Worm (Caenorhabditis elegans) whole organism, young adult: ENCODE results near the gene Y105C5A.10.

ENCODE experiments used
- B0035.1 ChIP-seq: sonication (generic microtip); optimal IDR thresholded peaks from 2 replicates; lab custom pipeline; 2016; ENCODE audit warnings: missing genetic modification characterization, mild to moderate bottlenecking, missing compliant biosample characterization, missing genotype, missing genetic modification reagents
- F10E7.11 ChIP-seq: sonication (generic microtip); optimal IDR thresholded peaks from 2 replicates; lab custom pipeline; 2017; ENCODE audit warnings: mild to moderate bottlenecking, missing genetic modification characterization, moderate library complexity, missing compliant biosample characterization
- F22D6.2 ChIP-seq: sonication (generic microtip); optimal IDR thresholded peaks from 2 replicates; lab custom pipeline; 2016; ENCODE audit warnings: mild to moderate bottlenecking, missing genetic modification characterization, missing compliant biosample characterization
- F33H1.4 ChIP-seq: fragments of 200-800 bp; sonication (Bioruptor generic); IDR thresholded peaks from 2 replicates; pipeline ENCODE4 v1.3.6; 2022; ENCODE audit warnings: missing genetic modification reagents, missing genetic modification characterization, missing compliant biosample characterization
- F39B2.1 ChIP-seq: fragments of 200-800 bp; sonication (Bioruptor generic); IDR thresholded peaks from 2 replicates; pipeline ENCODE4 v1.3.6; 2022; ENCODE audit warnings: missing genetic modification reagents, missing genetic modification characterization, missing compliant biosample characterization
- F52B5.7 ChIP-seq: sonication (generic microtip); optimal IDR thresholded peaks from 2 replicates; lab custom pipeline; 2016; ENCODE audit warnings: mild to moderate bottlenecking, missing genetic modification characterization, missing compliant biosample characterization
- F55B11.4 ChIP-seq: sonication (generic microtip); optimal IDR thresholded peaks from 2 replicates; lab custom pipeline; 2016; ENCODE audit warnings: missing compliant biosample characterization, missing genetic modification characterization, borderline replicate concordance; ENCODE audit not compliant: insufficient read depth
- F57C9.4 ChIP-seq: sonication (generic microtip); optimal IDR thresholded peaks from 2 replicates; lab custom pipeline; 2017; ENCODE audit warnings: mild to moderate bottlenecking, missing genetic modification characterization, missing compliant biosample characterization
- Y53F4B.3 ChIP-seq: fragments of 200-800 bp; sonication (Bioruptor generic); IDR thresholded peaks from 2 replicates; pipeline ENCODE4 v1.3.6; 2022; ENCODE audit warnings: missing genetic modification reagents, missing genetic modification characterization, missing compliant biosample characterization
- Y53G8AR.9 ChIP-seq: fragments of 200-800 bp; sonication (Bioruptor generic); conservative IDR thresholded peaks from 2 replicates; pipeline ENCODE4 v1.3.6; 2022; ENCODE audit warnings: missing genetic modification reagents, missing genetic modification characterization, missing compliant biosample characterization
- Y79H2A.3 ChIP-seq: fragments of 200-800 bp; sonication (Bioruptor generic); conservative IDR thresholded peaks from 2 replicates; pipeline ENCODE4 v1.3.6; 2022; ENCODE audit warnings: missing genetic modification reagents, missing genetic modification characterization, missing compliant biosample characterization
- akir-1 ChIP-seq: fragments of 200-800 bp; sonication (Bioruptor generic); optimal IDR thresholded peaks from 2 replicates; lab custom pipeline; 2018; ENCODE audit warnings: mild to moderate bottlenecking, missing genetic modification characterization, moderate library complexity, missing compliant biosample characterization
- aptf-2 ChIP-seq: fragments of 200-800 bp; sonication (Bioruptor generic); conservative IDR thresholded peaks from 2 replicates; pipeline ENCODE4 v1.3.6; 2022; ENCODE audit warnings: missing genetic modification reagents, missing genetic modification characterization, missing compliant biosample characterization
- atf-7 ChIP-seq: sonication (generic microtip); optimal IDR thresholded peaks from 2 replicates; lab custom pipeline; 2017; ENCODE audit warnings: mild to moderate bottlenecking, missing genetic modification characterization, missing compliant biosample characterization
- attf-3 ChIP-seq: fragments of 200-800 bp; sonication (Bioruptor generic); conservative IDR thresholded peaks from 2 replicates; pipeline ENCODE4 v1.3.6; 2022; ENCODE audit warnings: missing genetic modification reagents, missing genetic modification characterization, missing compliant biosample characterization
- ccch-3 ChIP-seq: fragments of 200-800 bp; sonication (Bioruptor generic); optimal IDR thresholded peaks from 2 replicates; lab custom pipeline; 2018; ENCODE audit warnings: mild to moderate bottlenecking, missing genetic modification characterization, missing compliant biosample characterization
- cebp-1 ChIP-seq, 2 experiments: fragments of 200-800 bp in 1 of 2; sonication (Bioruptor generic) in 1 of 2; sonication (generic microtip) in 1 of 2; IDR thresholded peaks in 1 of 2; optimal IDR thresholded peaks in 1 of 2; 2 replicates each; pipeline versions ENCODE4 v1.3.6 to Lab custom; 2017 to 2022; ENCODE audit warnings: missing compliant biosample characterization in 2 of 2, missing genetic modification characterization in 2 of 2, mild to moderate bottlenecking in 1 of 2, missing genetic modification reagents in 1 of 2, moderate library complexity in 1 of 2
- ceh-100 ChIP-seq: fragments of 200-800 bp; sonication (Bioruptor generic); IDR thresholded peaks from 2 replicates; pipeline ENCODE4 v1.3.6; 2022; ENCODE audit warnings: missing genetic modification reagents, missing genetic modification characterization, missing compliant biosample characterization
- ceh-58 ChIP-seq: fragments of 200-800 bp; sonication (Bioruptor generic); IDR thresholded peaks from 2 replicates; pipeline ENCODE4 v1.3.6; 2022; ENCODE audit warnings: missing genetic modification characterization, missing compliant biosample characterization
- ceh-79 ChIP-seq: sonication (generic microtip); optimal IDR thresholded peaks from 2 replicates; lab custom pipeline; 2017; ENCODE audit warnings: mild to moderate bottlenecking, missing genetic modification characterization, missing compliant biosample characterization
- die-1 ChIP-seq: sonication (generic microtip); optimal IDR thresholded peaks from 2 replicates; lab custom pipeline; 2016; ENCODE audit warnings: missing genotype, mild to moderate bottlenecking, missing genetic modification characterization, missing compliant biosample characterization
- him-1 ChIP-seq: sonication (generic microtip); optimal IDR thresholded peaks from 2 replicates; lab custom pipeline; 2016; ENCODE audit warnings: missing genotype, missing genetic modification reagents, missing genetic modification characterization, missing compliant biosample characterization
- hlh-26 ChIP-seq: fragments of 200-800 bp; sonication (Bioruptor generic); conservative IDR thresholded peaks from 2 replicates; pipeline ENCODE4 v1.3.6; 2022; ENCODE audit warnings: missing genetic modification reagents, missing genetic modification characterization, missing compliant biosample characterization
- lin-35 ChIP-seq, 3 experiments: fragments of 150-350 bp in 2 of 3; sonication (generic microtip) in 1 of 3; optimal IDR thresholded peaks; 2 replicates each; lab custom pipeline; 2014 to 2018; ENCODE audit warnings: missing biosample characterization in 3 of 3, missing genetic modification characterization in 3 of 3, missing genetic modification reagents in 3 of 3
- lin-54 ChIP-seq: fragments of 200-800 bp; sonication (Bioruptor generic); optimal IDR thresholded peaks from 2 replicates; lab custom pipeline; 2018; ENCODE audit warnings: mild to moderate bottlenecking, missing genetic modification characterization, missing compliant biosample characterization
- lir-1 ChIP-seq: fragments of 200-800 bp; sonication (Bioruptor generic); conservative IDR thresholded peaks from 2 replicates; pipeline ENCODE4 v1.3.6; 2022; ENCODE audit warnings: missing genetic modification reagents, missing genetic modification characterization, missing compliant biosample characterization
- lsy-27 ChIP-seq: sonication (generic microtip); optimal IDR thresholded peaks from 2 replicates; lab custom pipeline; 2017; ENCODE audit warnings: missing genetic modification characterization, mild to moderate bottlenecking, missing compliant biosample characterization, antibody characterized with exemption, missing genotype, borderline replicate concordance; ENCODE audit not compliant: insufficient read depth
- madf-6 ChIP-seq: fragments of 200-800 bp; sonication (Bioruptor generic); IDR thresholded peaks from 2 replicates; pipeline ENCODE4 v1.3.6; 2022; ENCODE audit warnings: missing genetic modification reagents, missing genetic modification characterization, missing compliant biosample characterization
- mcd-1 ChIP-seq: fragments of 200-800 bp; sonication (Bioruptor generic); IDR thresholded peaks from 2 replicates; pipeline ENCODE4 v1.3.6; 2022; ENCODE audit warnings: missing genetic modification reagents, missing genetic modification characterization, missing compliant biosample characterization
- mel-28 ChIP-seq: sonication (generic microtip); optimal IDR thresholded peaks from 2 replicates; lab custom pipeline; 2016; ENCODE audit warnings: borderline replicate concordance, mild to moderate bottlenecking, missing genetic modification characterization, missing compliant biosample characterization
- mes-4 ChIP-seq: sonication (generic microtip); optimal IDR thresholded peaks from 2 replicates; lab custom pipeline; 2016; ENCODE audit warnings: missing genotype, missing genetic modification characterization, missing compliant biosample characterization
- nfyb-1 ChIP-seq: fragments of 200-800 bp; sonication (Bioruptor generic); IDR thresholded peaks from 2 replicates; pipeline ENCODE4 v1.3.6; 2022; ENCODE audit warnings: missing genetic modification reagents, missing genetic modification characterization, missing compliant biosample characterization
- nhr-120 ChIP-seq: fragments of 200-800 bp; sonication (Bioruptor generic); IDR thresholded peaks from 2 replicates; pipeline ENCODE4 v1.3.6; 2022; ENCODE audit warnings: missing genetic modification characterization, missing compliant biosample characterization
- nhr-179 ChIP-seq: sonication (generic microtip); optimal IDR thresholded peaks from 2 replicates; lab custom pipeline; 2016; ENCODE audit warnings: mild to moderate bottlenecking, missing genetic modification characterization, missing compliant biosample characterization
- nhr-80 ChIP-seq: sonication (generic microtip); optimal IDR thresholded peaks from 2 replicates; lab custom pipeline; 2016; ENCODE audit warnings: missing genetic modification characterization, missing compliant biosample characterization
- rcor-1 ChIP-seq: fragments of 200-800 bp; sonication (Bioruptor generic); IDR thresholded peaks from 2 replicates; pipeline ENCODE4 v1.3.6; 2022; ENCODE audit warnings: missing genetic modification reagents, missing genetic modification characterization, missing compliant biosample characterization
- rpc-1 ChIP-seq, 2 experiments: fragments of 150-350 bp in 1 of 2; sonication (generic microtip) in 1 of 2; optimal IDR thresholded peaks; 2 replicates each; lab custom pipeline; 2014 to 2018; ENCODE audit warnings: missing biosample characterization in 1 of 2, missing genetic modification characterization in 1 of 2, missing genetic modification reagents in 1 of 2, missing genotype in 1 of 2
- sdz-38 ChIP-seq: sonication (generic microtip); optimal IDR thresholded peaks from 2 replicates; lab custom pipeline; 2016; ENCODE audit warnings: missing genotype, missing genetic modification characterization, missing compliant biosample characterization
- snpc-1.1 ChIP-seq: sonication (generic microtip); optimal IDR thresholded peaks from 2 replicates; lab custom pipeline; 2017; ENCODE audit warnings: missing genetic modification characterization, mild to moderate bottlenecking, missing compliant biosample characterization, antibody characterized with exemption, moderate library complexity, missing genotype, missing genetic modification reagents; ENCODE audit not compliant: insufficient read depth
- snpc-1.3 ChIP-seq: sonication (generic microtip); optimal IDR thresholded peaks from 2 replicates; lab custom pipeline; 2017; ENCODE audit warnings: missing genetic modification characterization, mild to moderate bottlenecking, missing compliant biosample characterization, antibody characterized with exemption, moderate library complexity, missing genotype, missing genetic modification reagents; ENCODE audit not compliant: insufficient read depth
- ztf-22 ChIP-seq: fragments of 200-800 bp; sonication (Bioruptor generic); optimal IDR thresholded peaks from 2 replicates; lab custom pipeline; 2018; ENCODE audit warnings: mild to moderate bottlenecking, missing genetic modification characterization, moderate library complexity, missing compliant biosample characterization
- ztf-28 ChIP-seq: fragments of 200-800 bp; sonication (Bioruptor generic); IDR thresholded peaks from 2 replicates; pipeline ENCODE4 v1.3.6; 2022; ENCODE audit warnings: missing genetic modification reagents, missing genetic modification characterization, missing compliant biosample characterization
- ztf-6 ChIP-seq: fragments of 200-800 bp; sonication (Bioruptor generic); IDR thresholded peaks from 2 replicates; pipeline ENCODE4 v1.3.6; 2022; ENCODE audit warnings: missing genetic modification reagents, missing genetic modification characterization, missing compliant biosample characterization

Y105C5A.10 gene

DNA sequence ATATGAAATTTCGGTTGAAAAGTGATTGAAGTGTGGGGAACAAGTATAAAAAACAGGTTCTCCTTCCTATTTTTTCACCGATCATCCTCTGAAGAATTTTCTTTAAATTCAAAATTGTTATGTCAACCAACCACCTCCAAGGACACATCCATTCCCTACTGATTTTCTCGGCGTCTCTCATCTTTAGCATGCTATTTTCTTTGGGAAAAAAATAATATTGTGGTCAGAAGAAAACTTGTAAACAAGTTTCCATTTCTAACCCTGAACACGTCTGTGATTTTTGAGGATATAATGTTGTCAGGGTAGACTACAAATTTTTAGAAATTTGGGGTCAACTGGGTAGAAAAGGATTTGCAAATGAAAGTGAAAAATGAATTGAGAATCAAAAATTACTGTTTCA is 17.9 kb upstream of the Y105C5A.10 start:
- TF ChIP-seq Y53G8AR.9 = no peak
- no peak for TF ChIP-seq nhr-179
- no peak for TF ChIP-seq madf-6 (GFP tag; lab: Robert Waterston, UW)
- no peak for TF ChIP-seq ccch-3 (GFP tag; lab: Kevin White, UChicago)
- no peak for TF ChIP-seq ztf-28 (GFP tag; lab: Robert Waterston, UW)
- no peak for TF ChIP-seq rpc-1 (optimal IDR thresholded peaks at IDR 0.05; lab: Kevin White, UChicago)
- no peak for TF ChIP-seq rpc-1 (tag; optimal IDR thresholded peaks at IDR 0.05; lab: Kevin White, UChicago)
- no peak for TF ChIP-seq snpc-1.3 (tag; lab: Kevin White, UChicago)
- no peak for TF ChIP-seq nhr-80 (tag; lab: Kevin White, UChicago)
- TF ChIP-seq lir-1 (GFP tag; lab: Robert Waterston, UW) = no peak
- no peak for TF ChIP-seq F33H1.4
- no peak for TF ChIP-seq atf-7
- no peak for TF ChIP-seq F52B5.7
- no peak for TF ChIP-seq lsy-27
- TF ChIP-seq F10E7.11 (tag; lab: Kevin White, UChicago) = no peak
- no peak for TF ChIP-seq F57C9.4 (tag; lab: Kevin White, UChicago)
- TF ChIP-seq Y79H2A.3 (GFP tag; lab: Robert Waterston, UW) = no peak
- TF ChIP-seq hlh-26 (GFP tag; lab: Robert Waterston, UW) = no peak
- no peak for TF ChIP-seq ztf-22
- TF ChIP-seq ceh-100 (GFP tag; lab: Robert Waterston, UW) = no peak

DNA sequence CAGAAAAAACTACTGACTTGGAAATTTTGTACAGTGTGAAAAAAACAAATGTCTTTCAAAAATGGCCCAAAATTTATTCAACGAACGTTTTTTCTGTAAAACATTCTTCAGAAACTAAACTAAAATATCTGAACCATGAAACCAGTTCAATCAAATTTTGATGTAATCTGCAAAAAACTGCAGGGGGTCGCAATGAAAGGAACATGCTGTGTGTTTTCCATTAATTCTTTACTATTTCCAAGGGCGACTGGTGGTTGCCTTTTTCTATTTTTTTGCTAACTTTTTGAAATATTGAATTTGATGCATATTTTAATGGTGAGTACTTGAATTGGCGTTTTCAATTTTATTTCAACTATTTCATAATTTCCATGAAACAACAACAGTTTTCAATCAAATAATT is 4.3 kb upstream of the Y105C5A.10 start, which contains the start of gene Y105C5A.9:
Gene Y105C5A.9, plus strand, starts transcription at position 301 of the 400 bp plus-strand sequence.
- no peak for TF ChIP-seq mcd-1 (GFP tag; lab: Robert Waterston, UW)
- TF ChIP-seq mel-28 = no peak
- no peak for TF ChIP-seq ceh-58 (GFP tag; lab: Robert Waterston, UW)
- no peak for TF ChIP-seq F39B2.1 (GFP tag; lab: Robert Waterston, UW)
- no peak for TF ChIP-seq sdz-38
- no peak for TF ChIP-seq nhr-120 (GFP tag; lab: Robert Waterston, UW)
- TF ChIP-seq F22D6.2 (tag; lab: Kevin White, UChicago) = no peak
- no peak for TF ChIP-seq mes-4 (tag; lab: Kevin White, UChicago)
- no peak for TF ChIP-seq Y53F4B.3 (GFP tag; lab: Robert Waterston, UW)
- TF ChIP-seq lin-54 (GFP tag; lab: Kevin White, UChicago) = no peak
- TF ChIP-seq him-1 = no peak
- TF ChIP-seq F55B11.4 (tag; lab: Kevin White, UChicago) = no peak
- no peak for TF ChIP-seq attf-3
- no peak for TF ChIP-seq B0035.1 (tag; lab: Kevin White, UChicago)
- TF ChIP-seq lir-1 (GFP tag; lab: Robert Waterston, UW) = no peak
- TF ChIP-seq aptf-2 (GFP tag; lab: Robert Waterston, UW) = no peak

ce11 chrIV:15634240-15634789 is 1.2 kb upstream of the Y105C5A.10 start, which contains the start of gene Y105C5A.1274:
Y105C5A.1274 (plus strand) TSS chrIV:15634739.
- peak; percentile 92 for TF ChIP-seq nfyb-1

ce11 chrIV:15639223-15639622 is 3.7 kb downstream of the Y105C5A.10 start:
- TF ChIP-seq rcor-1 (no peak), akir-1 (GFP tag; lab: Kevin White, UChicago) (no peak), sdz-38 (no peak), die-1 (tag; lab: Kevin White, UChicago) (no peak), snpc-1.1 (tag; lab: Kevin White, UChicago) (no peak), F52B5.7 (no peak), ztf-22 (no peak), ceh-100 (GFP tag; lab: Robert Waterston, UW) (no peak), ceh-79 (tag; lab: Kevin White, UChicago) (no peak), lin-35 (GFP tag; optimal IDR thresholded peaks at IDR 0.05; lab: Kevin White, UChicago) (no peak), cebp-1 (GFP tag; IDR thresholded peaks at IDR 0.05; lab: Robert Waterston, UW) (no peak), cebp-1 (tag; optimal IDR thresholded peaks at IDR 0.05; lab: Kevin White, UChicago) (no peak), F55B11.4 (tag; lab: Kevin White, UChicago) (no peak), ztf-6 (no peak)
